Worm (Caenorhabditis elegans): Measurements from ENCODE around the gene flp-20.

- TF ChIP-seq ztf-29 (GFP tag; IDR thresholded peaks at IDR 0.05) (no peak), tab-1 (GFP tag; IDR thresholded peaks at IDR 0.05) (no peak), cog-1 (tag; optimal IDR thresholded peaks at IDR 0.05) (no peak), flt-1 (GFP tag; IDR thresholded peaks at IDR 0.05) (no peak), med-1 (GFP tag; optimal IDR thresholded peaks at IDR 0.05; ENCODE audit: insufficient read depth) (no peak), klf-2 (GFP tag; conservative IDR thresholded peaks at IDR 0.05) (no peak), ztf-23 (GFP tag; IDR thresholded peaks at IDR 0.05) (no peak), T22C8.4 (GFP tag; IDR thresholded peaks at IDR 0.05) (no peak), ref-1 (GFP tag; conservative IDR thresholded peaks at IDR 0.05) (no peak)
Measured at ce11 chrX:9324962-9325361, 24.7 kb downstream of the flp-20 start.
